Worm (Caenorhabditis elegans): Measurements from ENCODE around the gene Y54F10AM.15.

ce11 chrIII:2563033-2563656, 34.7 kb upstream of the Y54F10AM.15 start:
- TF ChIP-seq W03F9.2 (tag; optimal IDR thresholded peaks at IDR 0.05) (no peak), him-1 (tag; optimal IDR thresholded peaks at IDR 0.05) (no peak)
